Worm (Caenorhabditis elegans): Measurements from ENCODE around the gene str-108.

Gene str-108

ce11 chrV:16132705-16133104, 33.3 kb upstream of the str-108 start, which contains the start of gene fbxa-144:
TSS of gene fbxa-144 (minus strand) at chrV:16132805.
- TF ChIP-seq T26A5.8 (tag; optimal IDR thresholded peaks at IDR 0.05) (no peak), ceh-27 (GFP tag; optimal IDR thresholded peaks at IDR 0.05) (no peak), repo-1 (tag; optimal IDR thresholded peaks at IDR 0.05) (no peak), mcd-1 (GFP tag; IDR thresholded peaks at IDR 0.05) (no peak), ekl-4 (GFP tag; IDR thresholded peaks at IDR 0.05) (no peak), let-607 (tag; optimal IDR thresholded peaks at IDR 0.05) (no peak)

- TF ChIP-seq lin-35 (GFP tag; optimal IDR thresholded peaks at IDR 0.05) = no peak
These were observed 29.0 kb upstream of the str-108 start, which contains the start of gene F44G3.7 for ce11 chrV:16137043-16137442. TSS of gene F44G3.7 (minus strand) at chrV:16137143.

- TF ChIP-seq ztf-22 (GFP tag; optimal IDR thresholded peaks at IDR 0.05) (no peak), F49E8.2 (tag; optimal IDR thresholded peaks at IDR 0.05; ENCODE audit: insufficient read depth) (no peak), lag-1 (GFP tag; IDR thresholded peaks at IDR 0.05) (no peak), snpc-4 (GFP tag; optimal IDR thresholded peaks at IDR 0.05) (no peak), snpc-4 (tag; optimal IDR thresholded peaks at IDR 0.05) (no peak), ets-4 (GFP tag; optimal IDR thresholded peaks at IDR 0.05) (no peak), aptf-3 (GFP tag; IDR thresholded peaks at IDR 0.05) (no peak), ztf-6 (GFP tag; IDR thresholded peaks at IDR 0.05) (no peak), ceh-58 (GFP tag; IDR thresholded peaks at IDR 0.05) (no peak), F55B11.4 (tag; optimal IDR thresholded peaks at IDR 0.05; ENCODE audit: borderline replicate concordance, insufficient read depth) (no peak), lin-26 (GFP tag; IDR thresholded peaks at IDR 0.05) (no peak), zfh-2 (GFP tag; conservative IDR thresholded peaks at IDR 0.05) (no peak)
These were observed 26.5 kb upstream of the str-108 start, which contains the start of gene clc-11 for ce11 chrV:16139529-16139928. TSS of gene clc-11 (minus strand) at chrV:16139629.

ce11 chrV:16141071-16141470, 25.0 kb upstream of the str-108 start, which contains the start of gene clc-32:
TSS of gene clc-32 (minus strand) at chrV:16141171.
- TF ChIP-seq Y53F4B.3 (GFP tag; IDR thresholded peaks at IDR 0.05) = no peak
- TF ChIP-seq let-526 (GFP tag; IDR thresholded peaks at IDR 0.05) = no peak
- TF ChIP-seq ekl-4 (GFP tag; IDR thresholded peaks at IDR 0.05) = no peak
- no peak for TF ChIP-seq nfya-2 (GFP tag; IDR thresholded peaks at IDR 0.05)
- TF ChIP-seq akir-1 (GFP tag; optimal IDR thresholded peaks at IDR 0.05) = no peak
- no peak for TF ChIP-seq tbx-9 (tag; optimal IDR thresholded peaks at IDR 0.05; ENCODE audit: borderline replicate concordance)
- TF ChIP-seq let-607 (tag; optimal IDR thresholded peaks at IDR 0.05) = no peak

ce11 chrV:16142371-16142770, 23.7 kb upstream of the str-108 start, which contains the start of gene fbxa-18:
TSS of gene fbxa-18 (plus strand) at chrV:16142671.
- no peak for TF ChIP-seq cebp-1 (GFP tag; IDR thresholded peaks at IDR 0.05)
- TF ChIP-seq cebp-1 (tag; optimal IDR thresholded peaks at IDR 0.05) = no peak
- TF ChIP-seq Y53F4B.3 (GFP tag; IDR thresholded peaks at IDR 0.05) = no peak
- no peak for TF ChIP-seq D2030.7 (GFP tag; IDR thresholded peaks at IDR 0.05)
- TF ChIP-seq madf-8 (GFP tag; conservative IDR thresholded peaks at IDR 0.05) = no peak
- no peak for TF ChIP-seq ztf-18 (tag; optimal IDR thresholded peaks at IDR 0.05)
- no peak for TF ChIP-seq lin-54 (GFP tag; optimal IDR thresholded peaks at IDR 0.05)
- no peak for TF ChIP-seq ZK185.1 (tag; optimal IDR thresholded peaks at IDR 0.05; ENCODE audit: poor library complexity, severe bottlenecking)
- TF ChIP-seq ceh-79 (tag; optimal IDR thresholded peaks at IDR 0.05) = no peak
- TF ChIP-seq fkh-3 (tag; optimal IDR thresholded peaks at IDR 0.05) = no peak
- no peak for TF ChIP-seq dox-1 (GFP tag; IDR thresholded peaks at IDR 0.05)
- TF ChIP-seq nfyb-1 (GFP tag; IDR thresholded peaks at IDR 0.05) = no peak
- no peak for TF ChIP-seq C06A6.2 (GFP tag; conservative IDR thresholded peaks at IDR 0.05)
- no peak for TF ChIP-seq egl-18 (GFP tag; IDR thresholded peaks at IDR 0.05)
- no peak for TF ChIP-seq nhr-80 (tag; optimal IDR thresholded peaks at IDR 0.05)
- TF ChIP-seq him-1 (tag; optimal IDR thresholded peaks at IDR 0.05) = no peak
- no peak for TF ChIP-seq nhr-90 (tag; optimal IDR thresholded peaks at IDR 0.05)
